Fruit fly (Drosophila melanogaster): ENCODE measurements around the gene sturkopf.

The sturkopf gene

dm6 chr3L:1334571-1335427 lies 21.6 kb upstream of the sturkopf start, which contains the start of the genes Hmbs and CG2211:
Gene Hmbs, plus strand, starts transcription at chr3L:1334889.
Gene CG2211, minus strand, starts transcription at chr3L:1335359.
- peak; percentile 22 for TF ChIP-seq Dif (GFP tag; optimal IDR thresholded peaks at IDR 0.05; ENCODE audit: partially characterized antibody)
- TF ChIP-seq dsf (GFP tag; optimal IDR thresholded peaks at IDR 0.05; ENCODE audit: borderline replicate concordance) = no peak
- no peak for TF ChIP-seq lola (GFP tag; optimal IDR thresholded peaks at IDR 0.05)
- no peak for TF ChIP-seq Vsx2 (GFP tag; optimal IDR thresholded peaks at IDR 0.05; ENCODE audit: partially characterized antibody)
- no peak for TF ChIP-seq pan (optimal IDR thresholded peaks at IDR 0.05)
- peak; percentile 86 for TF ChIP-seq rgr (GFP tag; optimal IDR thresholded peaks at IDR 0.05)
- no peak for TF ChIP-seq woc (GFP tag; optimal IDR thresholded peaks at IDR 0.05)
- peak; percentile 87 for TF ChIP-seq ey (GFP tag; optimal IDR thresholded peaks at IDR 0.05)
- TF ChIP-seq Abd-B (GFP tag; optimal IDR thresholded peaks at IDR 0.05) = no peak
- no peak for TF ChIP-seq GATAd (GFP tag; optimal IDR thresholded peaks at IDR 0.05)
- no peak for TF ChIP-seq N (GFP tag; optimal IDR thresholded peaks at IDR 0.05)
- TF ChIP-seq Hr83 (GFP tag; optimal IDR thresholded peaks at IDR 0.05; ENCODE audit: poor library complexity, severe bottlenecking) = peak; percentile 74
- TF ChIP-seq dmrt93B (GFP tag; optimal IDR thresholded peaks at IDR 0.05) = no peak
- peak; percentile 94 for TF ChIP-seq h (GFP tag; optimal IDR thresholded peaks at IDR 0.05)
- TF ChIP-seq sv (GFP tag; optimal IDR thresholded peaks at IDR 0.05) = peak; percentile 90
- TF ChIP-seq OdsH (GFP tag; optimal IDR thresholded peaks at IDR 0.05) = peak; percentile 70
- TF ChIP-seq HLH106 (tag; optimal IDR thresholded peaks at IDR 0.05) = peak; percentile 86
- TF ChIP-seq dl (GFP tag; optimal IDR thresholded peaks at IDR 0.05; ENCODE audit: insufficient read depth in 1 of 2, partially characterized antibody in 2 of 2) = no peak
- TF ChIP-seq brk (GFP tag; optimal IDR thresholded peaks at IDR 0.05) = no peak
- TF ChIP-seq CG32264 (GFP tag; optimal IDR thresholded peaks at IDR 0.05) = peak; percentile 50
- no peak for TF ChIP-seq Dfd (GFP tag; optimal IDR thresholded peaks at IDR 0.05)
- TF ChIP-seq tai (GFP tag; optimal IDR thresholded peaks at IDR 0.05) = no peak
- peak; percentile 37 for TF ChIP-seq Mio (GFP tag; optimal IDR thresholded peaks at IDR 0.05)
- TF ChIP-seq br (GFP tag; optimal IDR thresholded peaks at IDR 0.05) = peak; percentile 73
- peak; percentile 56 to 86 for TF ChIP-seq foxo (GFP tag; optimal IDR thresholded peaks at IDR 0.05)
- peak; percentile 46 for TF ChIP-seq Rel (GFP tag; optimal IDR thresholded peaks at IDR 0.05)
- peak; percentile 98 for TF ChIP-seq Rel (tag; optimal IDR thresholded peaks at IDR 0.05)
- TF ChIP-seq Myc (optimal IDR thresholded peaks at IDR 0.05) = peak; percentile 7
- peak; percentile 60 for TF ChIP-seq Jra (GFP tag; optimal IDR thresholded peaks at IDR 0.05)
- TF ChIP-seq fru (GFP tag; optimal IDR thresholded peaks at IDR 0.05) = peak; percentile 83
- TF ChIP-seq usp (GFP tag; optimal IDR thresholded peaks at IDR 0.05) = no peak
- TF ChIP-seq Hr78 (GFP tag; optimal IDR thresholded peaks at IDR 0.05) = no peak
- peak; percentile 76 for TF ChIP-seq Sp1 (GFP tag; optimal IDR thresholded peaks at IDR 0.05)
- TF ChIP-seq psq (GFP tag; optimal IDR thresholded peaks at IDR 0.05) = peak; percentile 78
- TF ChIP-seq Hnf4 (GFP tag; optimal IDR thresholded peaks at IDR 0.05) = no peak
- TF ChIP-seq CG9705 (GFP tag; optimal IDR thresholded peaks at IDR 0.05) = peak; percentile 84
- TF ChIP-seq jim (GFP tag; optimal IDR thresholded peaks at IDR 0.05) = peak; percentile 69
- no peak for TF ChIP-seq sage (GFP tag; optimal IDR thresholded peaks at IDR 0.05)
- TF ChIP-seq CrebA (GFP tag; optimal IDR thresholded peaks at IDR 0.05; ENCODE audit: borderline replicate concordance) = no peak

dm6 chr3L:1332973-1333372 lies 19.8 kb upstream of the sturkopf start, which contains the start of gene msd5:
Gene msd5, minus strand, starts transcription at chr3L:1333146.
- no peak for TF ChIP-seq OdsH (GFP tag; optimal IDR thresholded peaks at IDR 0.05)
- TF ChIP-seq foxo (GFP tag; optimal IDR thresholded peaks at IDR 0.05) = no peak
- no peak for TF ChIP-seq fru (GFP tag; optimal IDR thresholded peaks at IDR 0.05)
- TF ChIP-seq rgr (GFP tag; optimal IDR thresholded peaks at IDR 0.05) = no peak
- TF ChIP-seq tai (GFP tag; optimal IDR thresholded peaks at IDR 0.05) = no peak
- no peak for TF ChIP-seq sv (GFP tag; optimal IDR thresholded peaks at IDR 0.05)
- TF ChIP-seq psq (GFP tag; optimal IDR thresholded peaks at IDR 0.05) = no peak
- TF ChIP-seq HLH106 (tag; optimal IDR thresholded peaks at IDR 0.05) = no peak
- no peak for TF ChIP-seq lola (GFP tag; optimal IDR thresholded peaks at IDR 0.05)
- no peak for TF ChIP-seq Hnf4 (GFP tag; optimal IDR thresholded peaks at IDR 0.05)

Measured in whole organism, wandering third instar larva.